Fruit fly (Drosophila melanogaster): ENCODE measurements around the gene CG13994.

CG13994 gene

dm6 chr2L:6050575-6050974, 12.2 kb upstream of the CG13994 start, which contains the start of gene CG9135:
Gene CG9135, plus strand, starts transcription at chr2L:6050800.
- no peak for TF ChIP-seq N (GFP tag; optimal IDR thresholded peaks at IDR 0.05)
- peak; percentile 29 for TF ChIP-seq Jra (GFP tag; optimal IDR thresholded peaks at IDR 0.05)
- no peak for TF ChIP-seq OdsH (GFP tag; optimal IDR thresholded peaks at IDR 0.05)
- peak; percentile 46 for TF ChIP-seq Hr83 (GFP tag; optimal IDR thresholded peaks at IDR 0.05; ENCODE audit: poor library complexity, severe bottlenecking)
- TF ChIP-seq HLH106 (tag; optimal IDR thresholded peaks at IDR 0.05), result peak; percentile 9

dm6 chr2L:6051212-6051621, 11.6 kb upstream of the CG13994 start:
- peak; percentile 87 for TF ChIP-seq Rel (GFP tag; optimal IDR thresholded peaks at IDR 0.05)
- peak; percentile 88 for TF ChIP-seq Rel (tag; optimal IDR thresholded peaks at IDR 0.05)
- no peak for TF ChIP-seq GATAd (GFP tag; optimal IDR thresholded peaks at IDR 0.05)
- TF ChIP-seq foxo (GFP tag; optimal IDR thresholded peaks at IDR 0.05), result peak; percentile 92 to 95
- peak; percentile 64 for TF ChIP-seq Jra (GFP tag; optimal IDR thresholded peaks at IDR 0.05)
- no peak for TF ChIP-seq jim (GFP tag; optimal IDR thresholded peaks at IDR 0.05)
- peak; percentile 97 for TF ChIP-seq Sp1 (GFP tag; optimal IDR thresholded peaks at IDR 0.05)
- TF ChIP-seq Hr78 (GFP tag; optimal IDR thresholded peaks at IDR 0.05), result no peak
- peak; percentile 57 for TF ChIP-seq Hr83 (GFP tag; optimal IDR thresholded peaks at IDR 0.05; ENCODE audit: poor library complexity, severe bottlenecking)
- peak; percentile 76 for TF ChIP-seq dsf (GFP tag; optimal IDR thresholded peaks at IDR 0.05; ENCODE audit: borderline replicate concordance)
- peak; percentile 53 for TF ChIP-seq Mio (GFP tag; optimal IDR thresholded peaks at IDR 0.05)
- no peak for TF ChIP-seq tai (GFP tag; optimal IDR thresholded peaks at IDR 0.05)
- TF ChIP-seq Vsx2 (GFP tag; optimal IDR thresholded peaks at IDR 0.05; ENCODE audit: partially characterized antibody), result no peak
- peak; percentile 98 for TF ChIP-seq rgr (GFP tag; optimal IDR thresholded peaks at IDR 0.05)
- peak; percentile 90 for TF ChIP-seq CG32264 (GFP tag; optimal IDR thresholded peaks at IDR 0.05)
- peak; percentile 98 for TF ChIP-seq h (GFP tag; optimal IDR thresholded peaks at IDR 0.05)
- TF ChIP-seq dl (GFP tag; optimal IDR thresholded peaks at IDR 0.05; ENCODE audit: insufficient read depth in 1 of 2, partially characterized antibody in 2 of 2), result no peak
- TF ChIP-seq Dif (GFP tag; optimal IDR thresholded peaks at IDR 0.05; ENCODE audit: partially characterized antibody), result no peak
- peak; percentile 75 for TF ChIP-seq dmrt93B (GFP tag; optimal IDR thresholded peaks at IDR 0.05)
- no peak for TF ChIP-seq N (GFP tag; optimal IDR thresholded peaks at IDR 0.05)
- peak; percentile 93 for TF ChIP-seq ey (GFP tag; optimal IDR thresholded peaks at IDR 0.05)
- TF ChIP-seq OdsH (GFP tag; optimal IDR thresholded peaks at IDR 0.05), result peak; percentile 96
- no peak for TF ChIP-seq brk (GFP tag; optimal IDR thresholded peaks at IDR 0.05)
- no peak for TF ChIP-seq Abd-B (GFP tag; optimal IDR thresholded peaks at IDR 0.05)
- TF ChIP-seq lola (GFP tag; optimal IDR thresholded peaks at IDR 0.05), result no peak
- TF ChIP-seq CrebA (GFP tag; optimal IDR thresholded peaks at IDR 0.05; ENCODE audit: borderline replicate concordance), result no peak
- TF ChIP-seq br (GFP tag; optimal IDR thresholded peaks at IDR 0.05), result peak; percentile 97
- TF ChIP-seq Dfd (GFP tag; optimal IDR thresholded peaks at IDR 0.05), result no peak
- TF ChIP-seq CG9705 (GFP tag; optimal IDR thresholded peaks at IDR 0.05), result peak; percentile 91
- peak; percentile 98 for TF ChIP-seq fru (GFP tag; optimal IDR thresholded peaks at IDR 0.05)
- TF ChIP-seq sv (GFP tag; optimal IDR thresholded peaks at IDR 0.05), result peak; percentile 97
- TF ChIP-seq sage (GFP tag; optimal IDR thresholded peaks at IDR 0.05), result peak; percentile 88
- TF ChIP-seq psq (GFP tag; optimal IDR thresholded peaks at IDR 0.05), result peak; percentile 90
- no peak for TF ChIP-seq Myc (optimal IDR thresholded peaks at IDR 0.05)
- no peak for TF ChIP-seq usp (GFP tag; optimal IDR thresholded peaks at IDR 0.05)
- peak; percentile 93 for TF ChIP-seq woc (GFP tag; optimal IDR thresholded peaks at IDR 0.05)
- TF ChIP-seq HLH106 (tag; optimal IDR thresholded peaks at IDR 0.05), result peak; percentile 94
- TF ChIP-seq Hnf4 (GFP tag; optimal IDR thresholded peaks at IDR 0.05), result peak; percentile 94
- no peak for TF ChIP-seq pan (optimal IDR thresholded peaks at IDR 0.05)

- TF ChIP-seq Dif (GFP tag; optimal IDR thresholded peaks at IDR 0.05; ENCODE audit: partially characterized antibody) (peak; percentile 33), jim (GFP tag; optimal IDR thresholded peaks at IDR 0.05) (no peak)
Observed at dm6 chr2L:6053874-6054469, 8.8 kb upstream of the CG13994 start, which contains the start of gene CG13995. Gene CG13995, plus strand, starts transcription at chr2L:6054302.
